Worm (Caenorhabditis elegans): ENCODE measurements around the gene R12B2.13.
A peak's percentile ranks its signal among the peaks of the same experiment; 100 is the strongest.

ce11 chrIII:5842920-5843319 lies 9.6 kb upstream of the R12B2.13 start:
- TF ChIP-seq ama-1 (optimal IDR thresholded peaks at IDR 0.05) (no peak), tbx-2 (tag; optimal IDR thresholded peaks at IDR 0.05) (no peak), K02D7.2 (tag; optimal IDR thresholded peaks at IDR 0.05) (no peak), ceh-34 (tag; optimal IDR thresholded peaks at IDR 0.05) (no peak), odd-2 (tag; optimal IDR thresholded peaks at IDR 0.05) (no peak), unc-55 (GFP tag; optimal IDR thresholded peaks at IDR 0.05) (no peak), ceh-31 (tag; optimal IDR thresholded peaks at IDR 0.05) (peak; percentile 27), ceh-9 (tag; optimal IDR thresholded peaks at IDR 0.05) (no peak), elt-2 (tag; optimal IDR thresholded peaks at IDR 0.05) (no peak), dmd-4 (tag; optimal IDR thresholded peaks at IDR 0.05; ENCODE audit: borderline replicate concordance) (no peak), nfya-1 (tag; optimal IDR thresholded peaks at IDR 0.05) (no peak), F13H6.1 (tag; optimal IDR thresholded peaks at IDR 0.05) (no peak), C38D4.7 (GFP tag; optimal IDR thresholded peaks at IDR 0.05) (no peak)

All from whole organism, late embryonic.